Fruit fly (Drosophila melanogaster): ENCODE measurements around the gene RasGAP1.

Gene RasGAP1

DNA sequence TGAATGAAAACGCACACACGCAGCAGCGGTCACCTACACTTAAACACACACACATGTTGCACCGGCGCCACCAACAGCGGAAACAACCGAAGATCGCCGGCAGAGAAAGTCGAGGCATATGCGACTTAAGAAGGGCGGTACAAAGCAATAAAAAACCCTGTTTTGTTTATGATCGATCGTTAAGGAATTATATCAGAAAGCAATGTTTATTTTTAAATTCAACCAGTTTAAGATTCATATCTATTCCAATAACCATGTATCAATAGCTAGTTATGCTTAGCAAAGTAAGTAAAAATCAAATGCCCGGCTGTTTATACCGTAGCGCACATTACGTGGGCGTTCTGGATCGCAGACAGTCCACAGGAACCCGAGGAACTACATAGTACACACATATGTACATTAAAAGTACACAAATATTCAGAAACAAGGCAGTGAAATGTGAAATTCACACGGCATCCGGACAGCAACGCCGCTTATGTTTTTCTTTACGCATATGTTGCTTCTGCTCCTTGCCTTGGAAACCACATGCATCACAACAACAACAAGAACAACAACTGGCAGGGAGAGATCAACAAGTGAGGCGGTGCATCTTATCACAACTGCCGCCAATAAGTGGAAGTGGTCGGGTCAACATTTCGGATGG is 820 bp upstream of the RasGAP1 start (continued):
- TF ChIP-seq CG11085 (GFP tag; IDR thresholded peaks at IDR 0.05) (peak; percentile 90), CG14860 (GFP tag; IDR thresholded peaks at IDR 0.05; ENCODE audit: partially characterized antibody) (no peak), Antp (GFP tag; optimal IDR thresholded peaks at IDR 0.05) (peak; percentile 98), Fer3 (tag; optimal IDR thresholded peaks at IDR 0.05) (peak; percentile 95), sob (GFP tag; IDR thresholded peaks at IDR 0.05) (peak; percentile 96), BEAF-32 (GFP tag; optimal IDR thresholded peaks at IDR 0.05) (no peak), Dll (GFP tag; IDR thresholded peaks at IDR 0.05; ENCODE audit: partially characterized antibody) (no peak), CG11560 (tag; IDR thresholded peaks at IDR 0.05) (no peak; the same call in 2 of the 3 replicates), CG14667 (GFP tag; IDR thresholded peaks at IDR 0.05) (peak; percentile 96), CG14710 (tag; optimal IDR thresholded peaks at IDR 0.05) (peak; percentile 98), vfl (GFP tag; optimal IDR thresholded peaks at IDR 0.05) (peak; percentile 89), Stat92E (GFP tag; optimal IDR thresholded peaks at IDR 0.05) (peak in 1 of 3 experiments; percentile 96), Kr (GFP tag; optimal IDR thresholded peaks at IDR 0.05) (peak; percentile 77), D (optimal IDR thresholded peaks at IDR 0.05) (no peak), D (GFP tag; optimal IDR thresholded peaks at IDR 0.05) (peak; percentile 99), CG6683 (GFP tag; optimal IDR thresholded peaks at IDR 0.05) (peak; percentile 87), slbo (GFP tag; IDR thresholded peaks at IDR 0.05) (peak; percentile 94), ATbp (GFP tag; optimal IDR thresholded peaks at IDR 0.05) (peak; percentile 98), cad (GFP tag; optimal IDR thresholded peaks at IDR 0.05) (no peak), gcm (GFP tag; optimal IDR thresholded peaks at IDR 0.05) (peak; percentile 97), HLH4C (GFP tag; IDR thresholded peaks at IDR 0.05; ENCODE audit: partially characterized antibody) (no peak), p53 (GFP tag; optimal IDR thresholded peaks at IDR 0.05) (peak; percentile 96), Jarid2 (GFP tag; optimal IDR thresholded peaks at IDR 0.05) (peak; percentile 86), gsb (GFP tag; IDR thresholded peaks at IDR 0.05) (peak; percentile 88), MBD-R2 (GFP tag; IDR thresholded peaks at IDR 0.05) (peak; percentile 64; the same call in 1 of the 2 replicates), zf30C (GFP tag; optimal IDR thresholded peaks at IDR 0.05) (no peak), tx (GFP tag; optimal IDR thresholded peaks at IDR 0.05) (peak; percentile 95), amos (GFP tag; IDR thresholded peaks at IDR 0.05; ENCODE audit: partially characterized antibody) (no peak), ham (GFP tag; IDR thresholded peaks at IDR 0.05) (peak; percentile 76), Vsx1 (GFP tag; optimal IDR thresholded peaks at IDR 0.05) (peak; percentile 91), CG2712 (tag; optimal IDR thresholded peaks at IDR 0.05) (peak; percentile 99), CG34422 (GFP tag; IDR thresholded peaks at IDR 0.05) (peak; percentile 98), CG10267 (tag; optimal IDR thresholded peaks at IDR 0.05) (peak; percentile 95), z (GFP tag; IDR thresholded peaks at IDR 0.05) (peak; percentile 81; the same call in 2 of the 3 replicates), ken (GFP tag; IDR thresholded peaks at IDR 0.05) (peak; percentile 97), CG2120 (GFP tag; optimal IDR thresholded peaks at IDR 0.05) (peak; percentile 90), C15 (GFP tag; IDR thresholded peaks at IDR 0.05) (peak; percentile 86; the same call in 2 of the 3 replicates), CG8281 (tag; optimal IDR thresholded peaks at IDR 0.05) (peak; percentile 86), ewg (GFP tag; optimal IDR thresholded peaks at IDR 0.05) (peak; percentile 93), disco-r (GFP tag; optimal IDR thresholded peaks at IDR 0.05) (peak; percentile 94), MTF-1 (GFP tag; optimal IDR thresholded peaks at IDR 0.05; ENCODE audit: borderline replicate concordance) (peak; percentile 96), Nf-YC (tag; optimal IDR thresholded peaks at IDR 0.05) (peak; percentile 76), CG6765 (GFP tag; optimal IDR thresholded peaks at IDR 0.05) (peak; percentile 82), da (GFP tag; optimal IDR thresholded peaks at IDR 0.05) (peak; percentile 88), CG11695 (GFP tag; IDR thresholded peaks at IDR 0.05) (peak; percentile 95), CG10321 (GFP tag; IDR thresholded peaks at IDR 0.05) (peak; percentile 75)

All from whole organism, embryonic.